Worm (Caenorhabditis elegans) whole organism, L4 larva: Measurements from ENCODE around the gene srxa-6.

Experiments
- F10B5.3 ChIP-seq: sonication (generic microtip); optimal IDR thresholded peaks from 2 replicates; lab custom pipeline; 2016; ENCODE audit warnings: mild to moderate bottlenecking, missing genetic modification characterization, missing compliant biosample characterization
- F26F4.8 ChIP-seq: fragments of 200-800 bp; sonication (Bioruptor generic); conservative IDR thresholded peaks from 2 replicates; pipeline ENCODE4 v1.3.6; 2022; ENCODE audit warnings: missing genetic modification characterization, missing compliant biosample characterization
- F37D6.2 ChIP-seq: sonication (generic microtip); optimal IDR thresholded peaks from 2 replicates; lab custom pipeline; 2016; ENCODE audit warnings: mild to moderate bottlenecking, missing genetic modification characterization, missing compliant biosample characterization
- T20F7.1 ChIP-seq: fragments of 200-800 bp; sonication (Bioruptor generic); optimal IDR thresholded peaks from 2 replicates; lab custom pipeline; 2018; ENCODE audit warnings: mild to moderate bottlenecking, missing genetic modification characterization, missing compliant biosample characterization
- T26A8.4 ChIP-seq: fragments of 200-800 bp; sonication (Bioruptor generic); IDR thresholded peaks from 2 replicates; pipeline ENCODE4 v1.3.6; 2022; ENCODE audit warnings: missing genetic modification characterization, missing compliant biosample characterization
- Y75B8A.6 ChIP-seq: fragments of 200-800 bp; sonication (Bioruptor generic); IDR thresholded peaks from 2 replicates; pipeline ENCODE4 v1.3.6; 2022; ENCODE audit warnings: missing genetic modification reagents, missing genetic modification characterization, missing compliant biosample characterization
- ZK546.5 ChIP-seq, 2 experiments: sonication (generic microtip); optimal IDR thresholded peaks; 2 replicates each; lab custom pipeline; 2017; ENCODE audit warnings: missing biosample characterization in 2 of 2, missing genetic modification characterization in 2 of 2
- ama-1 ChIP-seq: fragments of 150-350 bp; optimal IDR thresholded peaks from 2 replicates; lab custom pipeline; 2014; ENCODE audit warnings: inconsistent platforms, mixed read lengths
- arid-1 ChIP-seq: fragments of 200-800 bp; sonication (Bioruptor generic); conservative IDR thresholded peaks from 2 replicates; pipeline ENCODE4 v1.3.6; 2022; ENCODE audit warnings: missing genetic modification reagents, missing genetic modification characterization, missing compliant biosample characterization
- ceh-44 ChIP-seq: fragments of 200-800 bp; sonication (Bioruptor generic); IDR thresholded peaks from 2 replicates; pipeline ENCODE4 v1.3.6; 2022; ENCODE audit warnings: missing genetic modification reagents, missing genetic modification characterization, missing compliant biosample characterization
- ceh-82 ChIP-seq: sonication (generic microtip); optimal IDR thresholded peaks from 2 replicates; lab custom pipeline; 2017; ENCODE audit warnings: missing biosample characterization, missing genetic modification characterization
- ces-1 ChIP-seq: fragments of 150-350 bp; sonication (generic microtip); optimal IDR thresholded peaks from 4 replicates; lab custom pipeline; 2014; ENCODE audit warnings: missing biosample characterization, missing genetic modification reagents, missing genetic modification characterization
- cey-2 ChIP-seq: sonication (generic microtip); optimal IDR thresholded peaks from 3 replicates; lab custom pipeline; 2017; ENCODE audit warnings: missing genetic modification characterization, mild to moderate bottlenecking, missing compliant biosample characterization, antibody characterized with exemption, borderline replicate concordance; ENCODE audit not compliant: insufficient read depth
- ctbp-1 ChIP-seq: fragments of 200-800 bp; sonication (Bioruptor generic); IDR thresholded peaks from 2 replicates; pipeline ENCODE4 v1.3.6; 2022; ENCODE audit warnings: missing genetic modification reagents, missing genetic modification characterization, missing compliant biosample characterization
- daf-16 ChIP-seq, 3 experiments: sonication (generic microtip); optimal IDR thresholded peaks; 2 replicates each; lab custom pipeline; 2016 to 2017; ENCODE audit warnings: missing genetic modification characterization in 3 of 3, missing genetic modification reagents in 3 of 3, mild to moderate bottlenecking in 2 of 3, missing compliant biosample characterization in 2 of 3, missing biosample characterization in 1 of 3, moderate library complexity in 1 of 3
- dmd-6 ChIP-seq: fragments of 200-800 bp; sonication (Bioruptor generic); IDR thresholded peaks from 2 replicates; pipeline ENCODE4 v1.3.6; 2022; ENCODE audit warnings: missing genetic modification reagents, missing genetic modification characterization, missing compliant biosample characterization
- dmd-9 ChIP-seq: fragments of 200-800 bp; sonication (Bioruptor generic); IDR thresholded peaks from 2 replicates; pipeline ENCODE4 v1.3.6; 2022; ENCODE audit warnings: missing genetic modification reagents, missing genetic modification characterization, missing compliant biosample characterization
- dve-1 ChIP-seq: sonication (generic microtip); optimal IDR thresholded peaks from 2 replicates; lab custom pipeline; 2017; ENCODE audit warnings: antibody characterized with exemption, mild to moderate bottlenecking, missing genetic modification characterization, missing compliant biosample characterization; ENCODE audit not compliant: insufficient read depth
- fos-1 ChIP-seq: fragments of 150-350 bp; optimal IDR thresholded peaks from 2 replicates; lab custom pipeline; 2014; ENCODE audit warnings: missing biosample characterization, missing genetic modification characterization
- hif-1 ChIP-seq, 2 experiments: sonication (generic microtip); optimal IDR thresholded peaks; 2 replicates each; lab custom pipeline; 2016 to 2017; ENCODE audit warnings: missing compliant biosample characterization in 2 of 2, missing genetic modification characterization in 2 of 2, missing genetic modification reagents in 2 of 2, missing genotype in 2 of 2, mild to moderate bottlenecking in 1 of 2
- hlh-11 ChIP-seq: fragments of 200-800 bp; sonication (Bioruptor generic); optimal IDR thresholded peaks from 2 replicates; lab custom pipeline; 2018; ENCODE audit warnings: mild to moderate bottlenecking, missing genetic modification characterization, missing compliant biosample characterization
- hlh-30 ChIP-seq: sonication (generic microtip); optimal IDR thresholded peaks from 2 replicates; lab custom pipeline; 2017; ENCODE audit warnings: antibody characterized with exemption, mild to moderate bottlenecking, missing genetic modification characterization, missing compliant biosample characterization; ENCODE audit not compliant: insufficient read depth
- lim-7 ChIP-seq: fragments of 200-800 bp; sonication (Bioruptor generic); IDR thresholded peaks from 2 replicates; pipeline ENCODE4 v1.3.6; 2022; ENCODE audit warnings: missing genetic modification characterization, missing compliant biosample characterization
- lin-13 ChIP-seq: fragments of 150-350 bp; optimal IDR thresholded peaks from 2 replicates; lab custom pipeline; 2014; ENCODE audit warnings: missing biosample characterization, missing genetic modification reagents, missing genetic modification characterization
- lin-15B ChIP-seq: fragments of 150-350 bp; sonication (generic microtip); optimal IDR thresholded peaks from 3 replicates; lab custom pipeline; 2014; ENCODE audit warnings: missing biosample characterization, missing genetic modification characterization
- mdt-29 ChIP-seq: fragments of 200-800 bp; sonication (Bioruptor generic); IDR thresholded peaks from 2 replicates; pipeline ENCODE4 v1.3.6; 2022; ENCODE audit warnings: missing genetic modification reagents, missing genetic modification characterization, missing compliant biosample characterization
- mep-1 ChIP-seq: fragments of 150-350 bp; sonication (generic microtip); optimal IDR thresholded peaks from 3 replicates; lab custom pipeline; 2014; ENCODE audit warnings: missing biosample characterization, missing genetic modification characterization
- mes-2 ChIP-seq: sonication (generic microtip); optimal IDR thresholded peaks from 2 replicates; lab custom pipeline; 2016; ENCODE audit warnings: missing genotype, mild to moderate bottlenecking, missing genetic modification characterization, missing compliant biosample characterization; ENCODE audit not compliant: poor library complexity, severe bottlenecking
- nhr-11 ChIP-seq: fragments of 150-350 bp; optimal IDR thresholded peaks from 2 replicates; lab custom pipeline; 2014; ENCODE audit warnings: missing biosample characterization, missing genetic modification characterization
- nhr-111 ChIP-seq: fragments of 200-800 bp; sonication (Bioruptor generic); optimal IDR thresholded peaks from 2 replicates; lab custom pipeline; 2018; ENCODE audit warnings: mild to moderate bottlenecking, missing genetic modification characterization, missing compliant biosample characterization
- nhr-28 ChIP-seq: fragments of 150-350 bp; optimal IDR thresholded peaks from 2 replicates; lab custom pipeline; 2014; ENCODE audit warnings: missing biosample characterization, missing genetic modification characterization
- nhr-48 ChIP-seq: sonication (generic microtip); optimal IDR thresholded peaks from 2 replicates; lab custom pipeline; 2016; ENCODE audit warnings: mild to moderate bottlenecking, missing genetic modification characterization, missing compliant biosample characterization
- nhr-77 ChIP-seq: fragments of 150-350 bp; optimal IDR thresholded peaks from 2 replicates; lab custom pipeline; 2014; ENCODE audit warnings: missing biosample characterization, missing genetic modification characterization
- pha-4 ChIP-seq, 2 experiments: fragments of 150-350 bp in 1 of 2; fragments of 200-800 bp in 1 of 2; sonication (Bioruptor generic) in 1 of 2; IDR thresholded peaks in 1 of 2; optimal IDR thresholded peaks in 1 of 2; 2 replicates each; pipeline versions ENCODE4 v1.3.6 to Lab custom; 2014 to 2022; ENCODE audit warnings: missing genetic modification characterization in 2 of 2, missing genetic modification reagents in 2 of 2, missing biosample characterization in 1 of 2, missing compliant biosample characterization in 1 of 2
- php-3 ChIP-seq: fragments of 200-800 bp; sonication (Bioruptor generic); IDR thresholded peaks from 2 replicates; pipeline ENCODE4 v1.3.6; 2022; ENCODE audit warnings: missing genetic modification reagents, missing genetic modification characterization, missing compliant biosample characterization
- pqm-1 ChIP-seq: sonication (generic microtip); optimal IDR thresholded peaks from 2 replicates; lab custom pipeline; 2017; ENCODE audit warnings: missing biosample characterization, missing genetic modification characterization
- rbr-2 ChIP-seq: sonication (generic microtip); optimal IDR thresholded peaks from 2 replicates; lab custom pipeline; 2016; ENCODE audit warnings: missing genotype, missing genetic modification characterization, missing compliant biosample characterization
- sdz-12 ChIP-seq: fragments of 200-800 bp; sonication (Bioruptor generic); optimal IDR thresholded peaks from 2 replicates; lab custom pipeline; 2018; ENCODE audit warnings: mild to moderate bottlenecking, missing genetic modification characterization, missing compliant biosample characterization
- spr-3 ChIP-seq: fragments of 200-800 bp; sonication (Bioruptor generic); optimal IDR thresholded peaks from 2 replicates; lab custom pipeline; 2018; ENCODE audit warnings: mild to moderate bottlenecking, missing genetic modification characterization, missing compliant biosample characterization
- tra-1 ChIP-seq: fragments of 200-800 bp; sonication (Bioruptor generic); IDR thresholded peaks from 2 replicates; pipeline ENCODE4 v1.3.6; 2022; ENCODE audit warnings: missing genetic modification reagents, missing genetic modification characterization, missing compliant biosample characterization
- unc-130 ChIP-seq: sonication (generic microtip); optimal IDR thresholded peaks from 2 replicates; lab custom pipeline; 2016; ENCODE audit warnings: missing genetic modification reagents, missing genetic modification characterization, missing compliant biosample characterization
- unc-62 ChIP-seq, 3 experiments: fragments of 150-350 bp in 1 of 3; sonication (generic microtip); optimal IDR thresholded peaks in 2 of 3; peaks in 1 of 3; 1 replicate in 1 of 3; 2 replicates in 2 of 3; lab custom pipeline; 2014 to 2017; ENCODE audit warnings: missing biosample characterization in 3 of 3, missing genetic modification characterization in 3 of 3, missing genetic modification reagents in 3 of 3, missing genotype in 1 of 3
- vab-7 ChIP-seq: fragments of 200-800 bp; sonication (Bioruptor generic); IDR thresholded peaks from 2 replicates; pipeline ENCODE4 v1.3.6; 2022; ENCODE audit warnings: missing genetic modification reagents, missing genetic modification characterization, missing compliant biosample characterization
- zag-1 ChIP-seq: fragments of 150-350 bp; optimal IDR thresholded peaks from 2 replicates; lab custom pipeline; 2014; ENCODE audit warnings: missing biosample characterization, missing genetic modification characterization
- zfp-3 ChIP-seq: fragments of 200-800 bp; sonication (Bioruptor generic); conservative IDR thresholded peaks from 2 replicates; pipeline ENCODE4 v1.3.6; 2022; ENCODE audit warnings: missing genetic modification reagents, missing genetic modification characterization, missing compliant biosample characterization

srxa-6 gene

DNA sequence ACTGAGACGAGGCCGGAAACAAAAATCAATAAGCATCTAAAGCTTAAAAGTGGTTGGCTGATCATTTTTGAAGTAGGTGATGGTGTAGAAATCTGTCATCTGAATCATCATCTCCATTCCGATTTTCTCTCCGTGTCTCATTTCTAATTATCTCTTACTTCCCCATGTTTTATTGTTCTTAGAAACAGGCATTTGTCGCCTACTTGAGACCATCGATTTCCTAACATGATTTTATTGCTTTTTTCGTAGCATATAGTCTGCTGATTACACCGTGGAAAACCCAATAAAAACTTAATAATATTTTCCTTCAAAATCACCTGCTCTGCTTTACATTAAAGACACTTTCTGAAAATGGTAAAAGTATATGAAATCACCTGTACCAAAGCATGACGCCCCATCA is 40.5 kb downstream of the srxa-6 start, which contains the start of gene F38A6.4 (continued):
- TF ChIP-seq vab-7 (GFP tag; lab: Robert Waterston, UW) = no peak
- TF ChIP-seq arid-1 (GFP tag; lab: Robert Waterston, UW) = no peak
- no peak for TF ChIP-seq daf-16 (GFP tag; optimal IDR thresholded peaks at IDR 0.05; lab: Kevin White, UChicago)
- peak; percentile 11 for TF ChIP-seq daf-16 (tag; optimal IDR thresholded peaks at IDR 0.05; lab: Kevin White, UChicago)
- TF ChIP-seq ctbp-1 (GFP tag; lab: Robert Waterston, UW) = no peak
- no peak for TF ChIP-seq cey-2 (tag; lab: Kevin White, UChicago)
- no peak for TF ChIP-seq dmd-9

DNA sequence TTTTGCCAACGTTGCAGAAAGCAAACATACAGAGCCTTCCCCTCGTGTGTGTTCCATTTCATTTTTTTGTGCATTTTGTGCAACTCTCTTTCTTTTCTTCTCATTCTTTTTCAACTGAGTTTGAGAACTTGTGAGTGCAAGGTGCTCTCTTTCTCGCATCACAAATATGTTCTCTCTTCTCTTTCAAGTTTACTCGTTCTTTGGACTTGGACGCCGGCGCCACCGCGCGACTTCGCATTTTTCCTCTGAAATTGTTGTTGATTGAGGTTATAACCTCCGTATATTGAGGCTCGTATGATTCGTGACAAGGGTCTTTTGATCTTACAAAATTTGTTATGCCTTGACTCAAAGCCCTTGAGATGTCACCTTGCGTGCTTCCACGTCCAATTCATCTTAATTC is 42.0 kb downstream of the srxa-6 start:
- TF ChIP-seq F37D6.2 (tag; lab: Kevin White, UChicago) (no peak), T26A8.4 (peak; percentile 14; the same call in 1 of the 2 replicates), T20F7.1 (GFP tag; lab: Kevin White, UChicago) (no peak), ceh-82 (no peak), lin-13 (GFP tag; lab: Kevin White, UChicago) (peak; percentile 10), unc-130 (GFP tag; lab: Kevin White, UChicago) (no peak), nhr-11 (tag; lab: Kevin White, UChicago) (peak; percentile 73), php-3 (GFP tag; lab: Robert Waterston, UW) (peak; percentile 56; the same call in 1 of the 2 replicates), pha-4 (GFP tag; IDR thresholded peaks at IDR 0.05; lab: Robert Waterston, UW) (no peak), pha-4 (tag; optimal IDR thresholded peaks at IDR 0.05; lab: Kevin White, UChicago) (peak; percentile 100), zag-1 (tag; lab: Kevin White, UChicago) (no peak), ama-1 (peak; percentile 44), pqm-1 (tag; lab: Kevin White, UChicago) (peak; percentile 16), spr-3 (GFP tag; lab: Kevin White, UChicago) (no peak), ctbp-1 (GFP tag; lab: Robert Waterston, UW) (peak; percentile 73), mep-1 (tag; lab: Kevin White, UChicago) (peak; percentile 81), dve-1 (peak; percentile 53), lim-7 (peak; percentile 40; the same call in 1 of the 2 replicates), nhr-28 (tag; lab: Kevin White, UChicago) (peak; percentile 81), hlh-11 (tag; lab: Kevin White, UChicago) (peak; percentile 77), sdz-12 (GFP tag; lab: Kevin White, UChicago) (no peak), lin-15B (tag; lab: Kevin White, UChicago) (no peak), F26F4.8 (GFP tag; lab: Robert Waterston, UW) (no peak), unc-62 (GFP tag; optimal IDR thresholded peaks at IDR 0.05 in 1 of 2; lab: Kevin White, UChicago) (peak in 1 of 2 experiments; percentile 74), unc-62 (tag; optimal IDR thresholded peaks at IDR 0.05; lab: Kevin White, UChicago) (no peak), nhr-111 (GFP tag; lab: Kevin White, UChicago) (no peak), hlh-30 (peak; percentile 84), zfp-3 (GFP tag; lab: Robert Waterston, UW) (peak; percentile 30; the same call in 1 of the 2 replicates), rbr-2 (tag; lab: Kevin White, UChicago) (peak; percentile 23), hif-1 (tag; optimal IDR thresholded peaks at IDR 0.05; lab: Kevin White, UChicago) (peak in 1 of 2 experiments; percentile 84), ces-1 (GFP tag; lab: Kevin White, UChicago) (peak; percentile 19), F10B5.3 (tag; lab: Kevin White, UChicago) (no peak), mdt-29 (0 out of 2 replicates have a peak, but pooled peaks have one; percentile 6), daf-16 (GFP tag; optimal IDR thresholded peaks at IDR 0.05; lab: Kevin White, UChicago) (no peak), daf-16 (tag; optimal IDR thresholded peaks at IDR 0.05; lab: Kevin White, UChicago) (peak; percentile 48), ZK546.5 (tag; optimal IDR thresholded peaks at IDR 0.05; lab: Kevin White, UChicago) (no peak), nhr-48 (tag; lab: Kevin White, UChicago) (peak; percentile 1), ceh-44 (GFP tag; lab: Robert Waterston, UW) (no peak), nhr-77 (tag; lab: Kevin White, UChicago) (peak; percentile 64), Y75B8A.6 (no peak), dmd-6 (peak; percentile 83), arid-1 (GFP tag; lab: Robert Waterston, UW) (0 out of 2 replicates have a peak, but pooled peaks have one; percentile 30), mes-2 (tag; lab: Kevin White, UChicago) (peak; percentile 61), tra-1 (GFP tag; lab: Robert Waterston, UW) (peak; percentile 29; the same call in 1 of the 2 replicates), fos-1 (tag; lab: Kevin White, UChicago) (no peak)
